Fruit fly (Drosophila melanogaster): Measurements from ENCODE around the gene Uros1.

The Uros1 gene

dm6 chrX:8900094-8900493 lies at the start of gene Uros1 (continued):
- no peak for TF ChIP-seq CG1792 (GFP tag; optimal IDR thresholded peaks at IDR 0.05)
- TF ChIP-seq Dp (GFP tag; optimal IDR thresholded peaks at IDR 0.05): peak; percentile 60
- TF ChIP-seq Taf1 (GFP tag; IDR thresholded peaks at IDR 0.05): no peak
- TF ChIP-seq sens (GFP tag): peak; percentile 85
- no peak for TF ChIP-seq Neu2 (GFP tag; optimal IDR thresholded peaks at IDR 0.05; ENCODE audit: borderline replicate concordance)
- no peak for TF ChIP-seq crc (GFP tag; optimal IDR thresholded peaks at IDR 0.05)
- TF ChIP-seq CG2120 (GFP tag; optimal IDR thresholded peaks at IDR 0.05): peak; percentile 50
- peak; percentile 35; the same call in 1 of the 2 replicates for TF ChIP-seq CG9932 (GFP tag; IDR thresholded peaks at IDR 0.05)
- TF ChIP-seq ATbp (GFP tag; optimal IDR thresholded peaks at IDR 0.05): no peak
- peak; percentile 49 for TF ChIP-seq trem (tag; optimal IDR thresholded peaks at IDR 0.05)
- peak; percentile 3 for TF ChIP-seq CG9797 (GFP tag; optimal IDR thresholded peaks at IDR 0.05)
- 0 out of 3 replicates have a peak, but pooled peaks have one; percentile 37 for TF ChIP-seq ase (GFP tag; IDR thresholded peaks at IDR 0.05)
- TF ChIP-seq run (tag; optimal IDR thresholded peaks at IDR 0.05): no peak
- TF ChIP-seq CG1603 (tag; optimal IDR thresholded peaks at IDR 0.05): no peak
- TF ChIP-seq insv (GFP tag; optimal IDR thresholded peaks at IDR 0.05): peak in 1 of 2 experiments; percentile 35
- TF ChIP-seq CG16813 (GFP tag; IDR thresholded peaks at IDR 0.05; ENCODE audit: partially characterized antibody): 0 out of 3 replicates have a peak, but pooled peaks have one; percentile 24
- no peak for TF ChIP-seq CG9609 (GFP tag; optimal IDR thresholded peaks at IDR 0.05)
- no peak for TF ChIP-seq BtbVII (GFP tag; optimal IDR thresholded peaks at IDR 0.05)
- TF ChIP-seq bbx (GFP tag; IDR thresholded peaks at IDR 0.05; ENCODE audit: partially characterized antibody): no peak
- no peak for TF ChIP-seq CG12104 (GFP tag; optimal IDR thresholded peaks at IDR 0.05)
- no peak for TF ChIP-seq NC2β (GFP tag; optimal IDR thresholded peaks at IDR 0.05)
- peak; percentile 1 for TF ChIP-seq Bdp1 (GFP tag; optimal IDR thresholded peaks at IDR 0.05)
- TF ChIP-seq lmd (GFP tag; IDR thresholded peaks at IDR 0.05): peak; percentile 37; the same call in 1 of the 2 replicates
- peak; percentile 39 for TF ChIP-seq Myb (GFP tag; optimal IDR thresholded peaks at IDR 0.05)
- no peak for TF ChIP-seq Atf3 (GFP tag; optimal IDR thresholded peaks at IDR 0.05)
- TF ChIP-seq Dbx (GFP tag; IDR thresholded peaks at IDR 0.05): 0 out of 3 replicates have a peak, but pooled peaks have one; percentile 23
- TF ChIP-seq btn (GFP tag; optimal IDR thresholded peaks at IDR 0.05): no peak
- TF ChIP-seq cad (GFP tag; optimal IDR thresholded peaks at IDR 0.05): no peak
- no peak for TF ChIP-seq nom (GFP tag; optimal IDR thresholded peaks at IDR 0.05)
- TF ChIP-seq CG14710 (tag; optimal IDR thresholded peaks at IDR 0.05): peak; percentile 55
- peak; percentile 26; the same call in 1 of the 2 replicates for TF ChIP-seq unc-4 (GFP tag; IDR thresholded peaks at IDR 0.05; ENCODE audit: partially characterized antibody)
- no peak for TF ChIP-seq caup (GFP tag; optimal IDR thresholded peaks at IDR 0.05; ENCODE audit: severe bottlenecking)
- peak; percentile 48 for TF ChIP-seq CG13287 (GFP tag; IDR thresholded peaks at IDR 0.05; ENCODE audit: partially characterized antibody)
- no peak for TF ChIP-seq Nf-YA (GFP tag; IDR thresholded peaks at IDR 0.05)
- peak; percentile 40; the same call in 1 of the 2 replicates for TF ChIP-seq E2f1 (GFP tag; IDR thresholded peaks at IDR 0.05)
- peak; percentile 21 for TF ChIP-seq Mad (GFP tag; optimal IDR thresholded peaks at IDR 0.05)
- TF ChIP-seq CG14667 (GFP tag; IDR thresholded peaks at IDR 0.05): 0 out of 2 replicates have a peak, but pooled peaks have one; percentile 10
- TF ChIP-seq salm (tag; optimal IDR thresholded peaks at IDR 0.05): no peak
- peak in 1 of 2 experiments; percentile 18 for TF ChIP-seq dpn (GFP tag; optimal IDR thresholded peaks at IDR 0.05)
- TF ChIP-seq CG17612 (GFP tag; IDR thresholded peaks at IDR 0.05): no peak
- TF ChIP-seq CG8944 (GFP tag; optimal IDR thresholded peaks at IDR 0.05): no peak
- TF ChIP-seq Dip3 (GFP tag; optimal IDR thresholded peaks at IDR 0.05): peak; percentile 23
- TF ChIP-seq sug (tag; optimal IDR thresholded peaks at IDR 0.05): peak; percentile 14
- TF ChIP-seq rib (GFP tag; IDR thresholded peaks at IDR 0.05): no peak
- no peak for TF ChIP-seq CG10462 (GFP tag; optimal IDR thresholded peaks at IDR 0.05)
- TF ChIP-seq tx (GFP tag; optimal IDR thresholded peaks at IDR 0.05): no peak
- TF ChIP-seq nerfin-1 (tag; optimal IDR thresholded peaks at IDR 0.05): peak; percentile 12
- peak; percentile 23; the same call in 1 of the 2 replicates for TF ChIP-seq Scr (GFP tag; IDR thresholded peaks at IDR 0.05; ENCODE audit: partially characterized antibody)
- TF ChIP-seq tgo (GFP tag; IDR thresholded peaks at IDR 0.05): peak; percentile 53
- peak; percentile 12; the same call in 1 of the 2 replicates for TF ChIP-seq sisA (GFP tag; IDR thresholded peaks at IDR 0.05)
- TF ChIP-seq Med (GFP tag): peak; percentile 87

Data from whole organism, embryonic.